Fruit fly (Drosophila melanogaster) whole organism, embryonic: ENCODE data around the gene ct.

ENCODE experiments used
- Antp ChIP-seq: fragments of 200-800 bp; sonication (Bioruptor generic); optimal IDR thresholded peaks from 3 replicates; lab custom pipeline; 2016; ENCODE audit warnings: missing biosample characterization, missing genetic modification characterization
- CG10209 ChIP-seq: fragments of 200-800 bp; sonication (Bioruptor generic); optimal IDR thresholded peaks from 3 replicates; lab custom pipeline; 2017; ENCODE audit warnings: missing biosample characterization, mild to moderate bottlenecking, missing genetic modification characterization, missing genetic modification reagents
- CG1024 ChIP-seq: fragments of 200-800 bp; sonication (Bioruptor generic); IDR thresholded peaks from 2 replicates; pipeline ENCODE4 v1.3.6; 2022; ENCODE audit warnings: missing biosample characterization, missing genetic modification characterization
- CG10267 ChIP-seq: fragments of 200-800 bp; sonication (Bioruptor generic); optimal IDR thresholded peaks from 2 replicates; lab custom pipeline; 2018; ENCODE audit warnings: missing biosample characterization, mild to moderate bottlenecking, missing genetic modification characterization, moderate library complexity
- CG11085 ChIP-seq: fragments of 200-800 bp; sonication (Bioruptor generic); IDR thresholded peaks from 2 replicates; pipeline ENCODE4 v1.3.6; 2022; ENCODE audit warnings: missing biosample characterization, missing genetic modification characterization
- CG11695 ChIP-seq: fragments of 200-800 bp; sonication (Bioruptor generic); IDR thresholded peaks from 3 replicates; pipeline ENCODE4 v1.3.6; 2022; ENCODE audit warnings: missing biosample characterization, missing genetic modification characterization
- CG15269 ChIP-seq: fragments of 200-800 bp; sonication (Bioruptor generic); optimal IDR thresholded peaks from 2 replicates; lab custom pipeline; 2018; ENCODE audit warnings: missing biosample characterization, mild to moderate bottlenecking, missing genetic modification characterization, moderate library complexity
- CG17829 ChIP-seq: fragments of 200-800 bp; optimal IDR thresholded peaks from 2 replicates; lab custom pipeline; 2019; ENCODE audit warnings: missing biosample characterization, mild to moderate bottlenecking, missing genetic modification characterization, moderate library complexity
- CG2120 ChIP-seq: fragments of 200-800 bp; sonication (Bioruptor generic); optimal IDR thresholded peaks from 3 replicates; lab custom pipeline; 2016; ENCODE audit warnings: missing biosample characterization, missing genetic modification characterization
- CG2712 ChIP-seq: fragments of 200-800 bp; optimal IDR thresholded peaks from 3 replicates; lab custom pipeline; 2019; ENCODE audit warnings: missing biosample characterization, mild to moderate bottlenecking, missing genetic modification characterization, moderate library complexity
- CG2875 ChIP-seq: fragments of 200-800 bp; sonication (Bioruptor generic); optimal IDR thresholded peaks from 2 replicates; lab custom pipeline; 2017; ENCODE audit warnings: missing biosample characterization, mild to moderate bottlenecking, missing genetic modification characterization, missing genetic modification reagents
- CG32532 ChIP-seq: fragments of 200-800 bp; sonication (Bioruptor generic); IDR thresholded peaks from 2 replicates; pipeline ENCODE4 v1.3.6; 2022; ENCODE audit warnings: missing biosample characterization, missing genetic modification characterization
- CG3281 ChIP-seq: fragments of 200-800 bp; sonication (Bioruptor generic); optimal IDR thresholded peaks from 3 replicates; lab custom pipeline; 2017; ENCODE audit warnings: missing biosample characterization, mild to moderate bottlenecking, missing genetic modification characterization
- CG4328 ChIP-seq: fragments of 200-800 bp; sonication (Bioruptor generic); optimal IDR thresholded peaks from 3 replicates; lab custom pipeline; 2017; ENCODE audit warnings: missing biosample characterization, missing genetic modification reagents, missing genetic modification characterization
- CG8924 ChIP-seq: fragments of 200-800 bp; optimal IDR thresholded peaks from 3 replicates; lab custom pipeline; 2019; ENCODE audit warnings: missing biosample characterization, mild to moderate bottlenecking, missing genetic modification characterization, moderate library complexity
- CG8944 ChIP-seq: fragments of 200-800 bp; sonication (Bioruptor generic); optimal IDR thresholded peaks from 3 replicates; lab custom pipeline; 2016; ENCODE audit warnings: missing biosample characterization, missing genetic modification characterization
- CG9817 ChIP-seq: fragments of 200-800 bp; sonication (Bioruptor generic); optimal IDR thresholded peaks from 2 replicates; lab custom pipeline; 2018; ENCODE audit warnings: missing biosample characterization, mild to moderate bottlenecking, missing genetic modification characterization, moderate library complexity
- CHES-1-like ChIP-seq: fragments of 200-800 bp; sonication (Bioruptor generic); optimal IDR thresholded peaks from 2 replicates; lab custom pipeline; 2016; ENCODE audit warnings: missing biosample characterization, missing genetic modification characterization
- Camta ChIP-seq: fragments of 200-800 bp; sonication (Bioruptor generic); optimal IDR thresholded peaks from 2 replicates; lab custom pipeline; 2016; ENCODE audit warnings: missing biosample characterization, missing genetic modification characterization
- D ChIP-seq, 2 experiments: fragments of 200-800 bp in 1 of 2; fragments of >200 bp in 1 of 2; sonication (Bioruptor generic) in 1 of 2; optimal IDR thresholded peaks; 2 replicates in 1 of 2; 3 replicates in 1 of 2; lab custom pipeline; 2017; ENCODE audit warnings: mild to moderate bottlenecking in 1 of 2, missing biosample characterization in 1 of 2, missing genetic modification characterization in 1 of 2, missing genetic modification reagents in 1 of 2
- Dbx ChIP-seq: fragments of 200-800 bp; sonication (Bioruptor generic); IDR thresholded peaks from 3 replicates; pipeline ENCODE4 v1.3.6; 2022; ENCODE audit warnings: missing biosample characterization, missing genetic modification characterization
- Dip2 ChIP-seq: fragments of 200-800 bp; sonication (Bioruptor generic); IDR thresholded peaks from 2 replicates; pipeline ENCODE4 v1.3.6; 2022; ENCODE audit warnings: missing biosample characterization, missing genetic modification characterization
- Eip74EF ChIP-seq, 2 experiments: fragments of 200-800 bp in 1 of 2; fragments of >200 bp in 1 of 2; sonication (Bioruptor generic) in 1 of 2; optimal IDR thresholded peaks; 2 replicates each; lab custom pipeline; 2017 to 2019; ENCODE audit warnings: missing biosample characterization in 2 of 2, missing genetic modification characterization in 2 of 2, mild to moderate bottlenecking in 1 of 2, moderate library complexity in 1 of 2
- Gsc ChIP-seq: fragments of 200-800 bp; sonication (Bioruptor generic); IDR thresholded peaks from 2 replicates; pipeline ENCODE4 v1.3.6; 2022; ENCODE audit warnings: missing biosample characterization, missing genetic modification characterization
- H2.0 ChIP-seq: fragments of 200-800 bp; sonication (Bioruptor generic); IDR thresholded peaks from 2 replicates; pipeline ENCODE4 v1.3.6; 2022; ENCODE audit warnings: missing biosample characterization, missing genetic modification characterization
- Lhr ChIP-seq: fragments of 200-800 bp; sonication (Bioruptor generic); optimal IDR thresholded peaks from 3 replicates; lab custom pipeline; 2017; ENCODE audit warnings: mild to moderate bottlenecking, missing biosample characterization, missing genetic modification reagents, missing genetic modification characterization
- Lim3 ChIP-seq: fragments of 200-800 bp; sonication (Bioruptor generic); IDR thresholded peaks from 2 replicates; pipeline ENCODE4 v1.3.6; 2022; ENCODE audit warnings: missing biosample characterization, missing genetic modification characterization
- NC2α ChIP-seq: fragments of 200-800 bp; sonication (Bioruptor generic); optimal IDR thresholded peaks from 2 replicates; lab custom pipeline; 2016; ENCODE audit warnings: missing biosample characterization, missing genetic modification characterization
- NfI ChIP-seq: fragments of 200-800 bp; sonication (Bioruptor generic); optimal IDR thresholded peaks from 3 replicates; lab custom pipeline; 2018; ENCODE audit warnings: missing biosample characterization, mild to moderate bottlenecking, missing genetic modification characterization, moderate library complexity
- PHDP ChIP-seq: fragments of 200-800 bp; sonication (Bioruptor generic); optimal IDR thresholded peaks from 3 replicates; lab custom pipeline; 2018; ENCODE audit warnings: missing biosample characterization, mild to moderate bottlenecking, missing genetic modification characterization, moderate library complexity
- Pdp1 ChIP-seq, 2 experiments: fragments of 200-800 bp; sonication (Bioruptor generic); optimal IDR thresholded peaks; 3 replicates each; lab custom pipeline; 2016; ENCODE audit warnings: missing biosample characterization in 2 of 2, missing genetic modification characterization in 2 of 2, mild to moderate bottlenecking in 1 of 2, moderate library complexity in 1 of 2
- Poxn ChIP-seq: fragments of 200-800 bp; sonication (Bioruptor generic); IDR thresholded peaks from 2 replicates; pipeline ENCODE4 v1.3.6; 2022; ENCODE audit warnings: missing biosample characterization, missing genetic modification characterization
- ara ChIP-seq: fragments of 200-800 bp; sonication (Bioruptor generic); IDR thresholded peaks from 2 replicates; pipeline ENCODE4 v1.3.6; 2022; ENCODE audit warnings: missing biosample characterization, missing genetic modification characterization
- dmrt99B ChIP-seq: fragments of 200-800 bp; sonication (Bioruptor generic); optimal IDR thresholded peaks from 2 replicates; lab custom pipeline; 2018; ENCODE audit warnings: missing biosample characterization, mild to moderate bottlenecking, missing genetic modification characterization, moderate library complexity
- dysf ChIP-seq: fragments of 200-800 bp; sonication (Bioruptor generic); IDR thresholded peaks from 3 replicates; pipeline ENCODE4 v1.3.6; 2022; ENCODE audit warnings: missing biosample characterization, missing genetic modification characterization
- grau ChIP-seq: fragments of 200-800 bp; optimal IDR thresholded peaks from 3 replicates; lab custom pipeline; 2019; ENCODE audit warnings: missing biosample characterization, mild to moderate bottlenecking, missing genetic modification characterization, moderate library complexity
- h ChIP-seq: fragments of >200 bp; optimal IDR thresholded peaks from 2 replicates; lab custom pipeline; 2017
- hth ChIP-seq: fragments of >200 bp; optimal IDR thresholded peaks from 2 replicates; lab custom pipeline; 2017; ENCODE audit warnings: inconsistent platforms
- lab ChIP-seq: fragments of 200-800 bp; sonication (Bioruptor generic); optimal IDR thresholded peaks from 3 replicates; lab custom pipeline; 2017; ENCODE audit warnings: missing biosample characterization, missing genetic modification characterization, mild to moderate bottlenecking, moderate library complexity, missing genetic modification reagents
- lbe ChIP-seq: fragments of 200-800 bp; sonication (Bioruptor generic); optimal IDR thresholded peaks from 2 replicates; lab custom pipeline; 2016; ENCODE audit warnings: missing biosample characterization, mild to moderate bottlenecking, missing genetic modification characterization
- nerfin-1 ChIP-seq: fragments of 200-800 bp; sonication (Bioruptor generic); optimal IDR thresholded peaks from 3 replicates; lab custom pipeline; 2019; ENCODE audit warnings: missing biosample characterization, mild to moderate bottlenecking, missing genetic modification characterization, moderate library complexity
- phol ChIP-seq: fragments of 200-800 bp; sonication (Bioruptor generic); optimal IDR thresholded peaks from 3 replicates; lab custom pipeline; 2018; ENCODE audit warnings: missing biosample characterization, mild to moderate bottlenecking, missing genetic modification characterization, moderate library complexity
- pnt ChIP-seq: fragments of 200-800 bp; sonication (Bioruptor generic); optimal IDR thresholded peaks from 3 replicates; lab custom pipeline; 2016; ENCODE audit warnings: missing biosample characterization, missing genetic modification characterization
- ranshi ChIP-seq: fragments of 200-800 bp; sonication (Bioruptor generic); IDR thresholded peaks from 2 replicates; pipeline ENCODE4 v1.3.6; 2022; ENCODE audit warnings: missing biosample characterization, missing genetic modification characterization
- sens ChIP-seq: fragments of 200-800 bp; sonication (Bioruptor generic); peaks from one replicate; lab custom pipeline; 2016; ENCODE audit warnings: missing biosample characterization, missing genetic modification characterization
- so ChIP-seq: fragments of 200-800 bp; sonication (Bioruptor generic); IDR thresholded peaks from 3 replicates; pipeline ENCODE4 v1.3.6; 2022; ENCODE audit warnings: missing biosample characterization, missing genetic modification characterization
- tgo ChIP-seq: fragments of 200-800 bp; sonication (Bioruptor generic); IDR thresholded peaks from 3 replicates; pipeline ENCODE4 v1.3.6; 2022; ENCODE audit warnings: missing biosample characterization, missing genetic modification characterization
- unpg ChIP-seq: fragments of 200-800 bp; sonication (Bioruptor generic); optimal IDR thresholded peaks from 3 replicates; lab custom pipeline; 2018; ENCODE audit warnings: missing biosample characterization, mild to moderate bottlenecking, missing genetic modification characterization, moderate library complexity
- vvl ChIP-seq: fragments of 200-800 bp; sonication (Bioruptor generic); IDR thresholded peaks from 2 replicates; pipeline ENCODE4 v1.3.6; 2022; ENCODE audit warnings: missing biosample characterization, missing genetic modification characterization
- zen ChIP-seq: fragments of 200-800 bp; sonication (Bioruptor generic); optimal IDR thresholded peaks from 3 replicates; lab custom pipeline; 2018; ENCODE audit warnings: missing biosample characterization, mild to moderate bottlenecking, missing genetic modification characterization, moderate library complexity

ct gene

dm6 chrX:7666613-7667202, 58.5 kb downstream of the ct start (continued):
- no peak for TF ChIP-seq lbe
- TF ChIP-seq Lim3 (GFP tag; lab: Robert Waterston, UW) = no peak
- peak; percentile 36 for TF ChIP-seq lab (GFP tag; lab: Kevin White, UChicago)
- peak; percentile 17 for TF ChIP-seq CG10209 (GFP tag; lab: Kevin White, UChicago)
- peak; percentile 34 for TF ChIP-seq CG2120 (GFP tag; lab: Kevin White, UChicago)
- no peak for TF ChIP-seq D (optimal IDR thresholded peaks at IDR 0.05; lab: Kevin White, UChicago)
- no peak for TF ChIP-seq D (GFP tag; optimal IDR thresholded peaks at IDR 0.05; lab: Kevin White, UChicago)
- TF ChIP-seq phol (tag; lab: Kevin White, UChicago) = peak; percentile 10
- no peak for TF ChIP-seq Lhr (GFP tag; lab: Kevin White, UChicago)
- no peak for TF ChIP-seq PHDP (tag; lab: Kevin White, UChicago)
- TF ChIP-seq CG2712 (tag; lab: Kevin White, UChicago) = peak; percentile 25
- no peak for TF ChIP-seq Camta (GFP tag; lab: Kevin White, UChicago)
- TF ChIP-seq grau (tag; lab: Kevin White, UChicago) = peak; percentile 13
- no peak for TF ChIP-seq nerfin-1 (tag; lab: Kevin White, UChicago)
- no peak for TF ChIP-seq CG8944 (GFP tag; lab: Kevin White, UChicago)
- peak in 1 of 2 experiments; percentile 43 for TF ChIP-seq Pdp1 (GFP tag; optimal IDR thresholded peaks at IDR 0.05; lab: Kevin White, UChicago)
- peak; percentile 85 for TF ChIP-seq sens (GFP tag; lab: Kevin White, UChicago)
- TF ChIP-seq Dbx (GFP tag; lab: Robert Waterston, UW) = peak; percentile 66; the same call in 2 of the 3 replicates
- no peak for TF ChIP-seq NC2α (GFP tag; lab: Kevin White, UChicago)
- TF ChIP-seq so = 0 out of 3 replicates have a peak, but pooled peaks have one; percentile 17
- TF ChIP-seq unpg (GFP tag; lab: Kevin White, UChicago) = peak; percentile 11
- peak; percentile 3 for TF ChIP-seq CG8924 (tag; lab: Kevin White, UChicago)
- TF ChIP-seq hth = no peak
- peak; percentile 20; the same call in 1 of the 2 replicates for TF ChIP-seq H2.0 (GFP tag; lab: Robert Waterston, UW)
- peak; percentile 22 for TF ChIP-seq CG3281 (GFP tag; lab: Kevin White, UChicago)
- TF ChIP-seq CG15269 = peak; percentile 40
- 0 out of 2 replicates have a peak, but pooled peaks have one; percentile 24 for TF ChIP-seq ranshi (GFP tag; lab: Robert Waterston, UW)
- no peak for TF ChIP-seq CHES-1-like (GFP tag; lab: Kevin White, UChicago)
- TF ChIP-seq CG17829 (tag; lab: Kevin White, UChicago) = no peak
- TF ChIP-seq NfI (GFP tag; lab: Kevin White, UChicago) = peak; percentile 1
- peak; percentile 63; the same call in 2 of the 3 replicates for TF ChIP-seq dysf
- no peak for TF ChIP-seq CG2875 (GFP tag; lab: Kevin White, UChicago)
- TF ChIP-seq CG10267 (tag; lab: Kevin White, UChicago) = no peak
- TF ChIP-seq Gsc = no peak
- no peak for TF ChIP-seq Poxn (GFP tag; lab: Robert Waterston, UW)
- no peak for TF ChIP-seq Eip74EF (GFP tag; optimal IDR thresholded peaks at IDR 0.05; lab: Kevin White, UChicago)
- TF ChIP-seq ara (GFP tag; lab: Robert Waterston, UW) = no peak
- TF ChIP-seq tgo (GFP tag; lab: Robert Waterston, UW) = peak; percentile 19; the same call in 1 of the 3 replicates
- peak; percentile 15 for TF ChIP-seq dmrt99B (tag; lab: Kevin White, UChicago)
- TF ChIP-seq CG32532 = peak; percentile 74
- TF ChIP-seq CG11085 (GFP tag; lab: Robert Waterston, UW) = 0 out of 2 replicates have a peak, but pooled peaks have one; percentile 24
- peak; percentile 36; the same call in 1 of the 2 replicates for TF ChIP-seq vvl (GFP tag; lab: Robert Waterston, UW)
- no peak for TF ChIP-seq Antp (GFP tag; lab: Kevin White, UChicago)
- peak; percentile 27 for TF ChIP-seq CG9817 (tag; lab: Kevin White, UChicago)
- no peak for TF ChIP-seq CG4328 (GFP tag; lab: Kevin White, UChicago)
- no peak for TF ChIP-seq zen (tag; lab: Kevin White, UChicago)
- TF ChIP-seq CG1024 (GFP tag; lab: Robert Waterston, UW) = no peak
- TF ChIP-seq CG11695 (GFP tag; lab: Robert Waterston, UW) = 0 out of 3 replicates have a peak, but pooled peaks have one; percentile 17
- no peak for TF ChIP-seq pnt (GFP tag; lab: Kevin White, UChicago)
- TF ChIP-seq h (lab: Kevin White, UChicago) = no peak
- no peak for TF ChIP-seq Dip2
